Fruit fly (Drosophila melanogaster): ENCODE results near the gene CG8209.

The CG8209 gene

DNA sequence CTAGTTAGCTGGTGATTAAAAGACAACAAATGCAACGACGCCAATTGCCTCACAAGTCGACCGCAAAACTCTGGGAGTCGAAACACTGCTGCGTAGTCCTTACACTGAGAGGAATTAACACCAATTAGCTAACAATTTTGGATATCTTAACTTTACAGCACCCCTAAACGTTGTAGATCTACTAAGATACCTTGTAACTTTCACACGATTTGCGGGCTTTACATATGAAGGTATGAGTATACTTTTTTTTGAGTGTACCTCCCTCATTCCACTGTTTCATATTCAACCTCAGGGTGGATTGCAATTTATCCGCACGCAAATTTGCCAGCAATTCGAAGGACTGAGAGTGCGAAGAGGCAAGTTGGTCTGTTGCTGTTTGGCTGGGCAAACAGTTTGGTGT is 12.7 kb upstream of the CG8209 start (continued):
- no peak for TF ChIP-seq CG8924 (tag; optimal IDR thresholded peaks at IDR 0.05)
- no peak for TF ChIP-seq CG2129 (GFP tag; IDR thresholded peaks at IDR 0.05; ENCODE audit: partially characterized antibody)
- TF ChIP-seq CG10979 (tag; optimal IDR thresholded peaks at IDR 0.05): peak; percentile 14
- no peak for TF ChIP-seq NFAT (GFP tag; IDR thresholded peaks at IDR 0.05)
- no peak for TF ChIP-seq gsb-n (tag; optimal IDR thresholded peaks at IDR 0.05)
- TF ChIP-seq CG10543 (GFP tag; optimal IDR thresholded peaks at IDR 0.05): no peak
- no peak for TF ChIP-seq CG8944 (GFP tag; optimal IDR thresholded peaks at IDR 0.05)
- no peak for TF ChIP-seq CG12155 (GFP tag; optimal IDR thresholded peaks at IDR 0.05)
- TF ChIP-seq CG31441 (GFP tag; IDR thresholded peaks at IDR 0.05): no peak
- TF ChIP-seq CG5953 (GFP tag; IDR thresholded peaks at IDR 0.05): no peak
- TF ChIP-seq CG3847 (GFP tag; IDR thresholded peaks at IDR 0.05): no peak
- no peak for TF ChIP-seq fu2 (GFP tag; optimal IDR thresholded peaks at IDR 0.05)
- TF ChIP-seq CG4404 (GFP tag; IDR thresholded peaks at IDR 0.05): 0 out of 2 replicates have a peak, but pooled peaks have one; percentile 43
- TF ChIP-seq CrebB (tag; optimal IDR thresholded peaks at IDR 0.05): no peak
- no peak for TF ChIP-seq CG4424 (GFP tag; optimal IDR thresholded peaks at IDR 0.05)
- TF ChIP-seq ATbp (GFP tag; optimal IDR thresholded peaks at IDR 0.05): no peak
- no peak for TF ChIP-seq CG2120 (GFP tag; optimal IDR thresholded peaks at IDR 0.05)
- 0 out of 3 replicates have a peak, but pooled peaks have one; percentile 31 for TF ChIP-seq otp (GFP tag; IDR thresholded peaks at IDR 0.05)
- TF ChIP-seq ham (GFP tag; IDR thresholded peaks at IDR 0.05): no peak
- peak; percentile 66 for TF ChIP-seq sens (GFP tag)
- TF ChIP-seq onecut (GFP tag; IDR thresholded peaks at IDR 0.05): no peak
- no peak for TF ChIP-seq gro (GFP tag; optimal IDR thresholded peaks at IDR 0.05)
- no peak for TF ChIP-seq dm (GFP tag; optimal IDR thresholded peaks at IDR 0.05)
- TF ChIP-seq grau (tag; optimal IDR thresholded peaks at IDR 0.05): no peak
- no peak for TF ChIP-seq bigmax (GFP tag; optimal IDR thresholded peaks at IDR 0.05)
- no peak for TF ChIP-seq CG16813 (GFP tag; IDR thresholded peaks at IDR 0.05; ENCODE audit: partially characterized antibody)
- TF ChIP-seq CG1603 (tag; optimal IDR thresholded peaks at IDR 0.05): peak; percentile 48
- TF ChIP-seq Ssrp (tag; optimal IDR thresholded peaks at IDR 0.05): no peak
- TF ChIP-seq CG31365 (tag; optimal IDR thresholded peaks at IDR 0.05): no peak
- no peak for TF ChIP-seq emc (GFP tag; optimal IDR thresholded peaks at IDR 0.05)
- peak; percentile 32; the same call in 1 of the 3 replicates for TF ChIP-seq row (GFP tag; IDR thresholded peaks at IDR 0.05)
- no peak for TF ChIP-seq CG4854 (GFP tag; optimal IDR thresholded peaks at IDR 0.05)
- TF ChIP-seq unpg (GFP tag; optimal IDR thresholded peaks at IDR 0.05): peak; percentile 6
- TF ChIP-seq gce (GFP tag; IDR thresholded peaks at IDR 0.05): no peak
- TF ChIP-seq CG34422 (GFP tag; IDR thresholded peaks at IDR 0.05): no peak
- peak in 1 of 2 experiments; percentile 30 for TF ChIP-seq bsh (GFP tag; optimal IDR thresholded peaks at IDR 0.05)
- peak; percentile 5 for TF ChIP-seq CG17359 (tag; optimal IDR thresholded peaks at IDR 0.05)
- TF ChIP-seq sens-2 (GFP tag; IDR thresholded peaks at IDR 0.05): 0 out of 2 replicates have a peak, but pooled peaks have one; percentile 6
- TF ChIP-seq vnd (GFP tag; IDR thresholded peaks at IDR 0.05; ENCODE audit: partially characterized antibody): no peak
- no peak for TF ChIP-seq CG18599 (GFP tag; optimal IDR thresholded peaks at IDR 0.05)
- no peak for TF ChIP-seq PHDP (tag; optimal IDR thresholded peaks at IDR 0.05)
- TF ChIP-seq CG10366 (GFP tag; IDR thresholded peaks at IDR 0.05): no peak
- TF ChIP-seq odd (GFP tag; optimal IDR thresholded peaks at IDR 0.05): no peak
- no peak for TF ChIP-seq sd (tag; optimal IDR thresholded peaks at IDR 0.05)
- peak; percentile 17 for TF ChIP-seq Oli (tag; optimal IDR thresholded peaks at IDR 0.05)
- TF ChIP-seq bbx (GFP tag; IDR thresholded peaks at IDR 0.05; ENCODE audit: partially characterized antibody): no peak
- TF ChIP-seq da (GFP tag; optimal IDR thresholded peaks at IDR 0.05): no peak
- peak; percentile 7 for TF ChIP-seq CG14710 (tag; optimal IDR thresholded peaks at IDR 0.05)
- TF ChIP-seq CG12104 (GFP tag; optimal IDR thresholded peaks at IDR 0.05): no peak
- no peak for TF ChIP-seq trem (tag; optimal IDR thresholded peaks at IDR 0.05)
- TF ChIP-seq CG18011 (GFP tag; optimal IDR thresholded peaks at IDR 0.05): no peak
